Fruit fly (Drosophila melanogaster) whole organism, prepupa: ENCODE measurements around the gene CG2871.

ENCODE experiments used
- CG10631 ChIP-seq: fragments of 200-800 bp; sonication (Bioruptor generic); optimal IDR thresholded peaks from 2 replicates; lab custom pipeline; 2016; ENCODE audit warnings: missing biosample characterization, missing genetic modification characterization
- CG16779 ChIP-seq: fragments of 200-800 bp; sonication (Bioruptor generic); optimal IDR thresholded peaks from 3 replicates; lab custom pipeline; 2017; ENCODE audit warnings: missing biosample characterization, mild to moderate bottlenecking, missing genetic modification characterization
- CG3032 ChIP-seq: fragments of 200-800 bp; optimal IDR thresholded peaks from 2 replicates; lab custom pipeline; 2019; ENCODE audit warnings: missing biosample characterization, mild to moderate bottlenecking, missing genetic modification characterization, moderate library complexity
- CG32006 ChIP-seq: fragments of 200-800 bp; sonication (Bioruptor generic); optimal IDR thresholded peaks from 3 replicates; lab custom pipeline; 2017; ENCODE audit warnings: missing biosample characterization, mild to moderate bottlenecking, missing genetic modification characterization
- CG3919 ChIP-seq: fragments of 200-800 bp; sonication (Bioruptor generic); optimal IDR thresholded peaks from 3 replicates; lab custom pipeline; 2016; ENCODE audit warnings: missing biosample characterization, missing genetic modification characterization
- CG4318 ChIP-seq: fragments of 200-800 bp; sonication (Bioruptor generic); optimal IDR thresholded peaks from 3 replicates; lab custom pipeline; 2017; ENCODE audit warnings: missing biosample characterization, mild to moderate bottlenecking, missing genetic modification characterization
- CG6163 ChIP-seq: fragments of 200-800 bp; sonication (Bioruptor generic); IDR thresholded peaks from 3 replicates; pipeline ENCODE4 v1.3.6; 2022; ENCODE audit warnings: missing biosample characterization, missing genetic modification characterization
- CG6276 ChIP-seq: fragments of 200-800 bp; sonication (Bioruptor generic); optimal IDR thresholded peaks from 2 replicates; lab custom pipeline; 2017; ENCODE audit warnings: missing biosample characterization, mild to moderate bottlenecking, missing genetic modification characterization
- CG6792 ChIP-seq: fragments of 200-800 bp; sonication (Bioruptor generic); optimal IDR thresholded peaks from 3 replicates; lab custom pipeline; 2016; ENCODE audit warnings: missing biosample characterization, missing genetic modification characterization
- CG6854 ChIP-seq: fragments of 200-800 bp; sonication (Bioruptor generic); optimal IDR thresholded peaks from 2 replicates; lab custom pipeline; 2017; ENCODE audit warnings: missing biosample characterization, mild to moderate bottlenecking, missing genetic modification characterization
- CG8119 ChIP-seq: fragments of 200-800 bp; sonication (Bioruptor generic); IDR thresholded peaks from 3 replicates; pipeline ENCODE4 v1.3.6; 2022; ENCODE audit warnings: missing biosample characterization, missing genetic modification characterization
- Eip78C ChIP-seq: fragments of 200-800 bp; sonication (Bioruptor generic); peaks from one replicate; lab custom pipeline; 2016; ENCODE audit warnings: missing biosample characterization, missing genetic modification characterization
- Eip93F ChIP-seq: fragments of 200-800 bp; sonication (Bioruptor generic); optimal IDR thresholded peaks from 2 replicates; lab custom pipeline; 2016; ENCODE audit warnings: missing biosample characterization, mild to moderate bottlenecking, missing genetic modification characterization
- Ets21C ChIP-seq: fragments of 200-800 bp; sonication (Bioruptor generic); optimal IDR thresholded peaks from 3 replicates; lab custom pipeline; 2016; ENCODE audit warnings: missing biosample characterization, missing genetic modification characterization
- Ets96B ChIP-seq: fragments of 200-800 bp; optimal IDR thresholded peaks from 2 replicates; lab custom pipeline; 2019; ENCODE audit warnings: missing biosample characterization, mild to moderate bottlenecking, missing genetic modification characterization, moderate library complexity
- Hr38 ChIP-seq: sonication (Bioruptor generic); optimal IDR thresholded peaks from 2 replicates; lab custom pipeline; 2016; ENCODE audit warnings: missing biosample characterization, missing genetic modification characterization
- Hr4 ChIP-seq: fragments of 200-800 bp; sonication (Bioruptor generic); optimal IDR thresholded peaks from 3 replicates; lab custom pipeline; 2016; ENCODE audit warnings: missing biosample characterization, missing genetic modification characterization
- Met ChIP-seq: fragments of 200-800 bp; sonication (Bioruptor generic); optimal IDR thresholded peaks from 3 replicates; lab custom pipeline; 2016; ENCODE audit warnings: missing biosample characterization, missing genetic modification characterization
- Sox14 ChIP-seq: fragments of 200-800 bp; sonication (Bioruptor generic); optimal IDR thresholded peaks from 3 replicates; lab custom pipeline; 2016; ENCODE audit warnings: missing biosample characterization, missing genetic modification characterization
- eg ChIP-seq: fragments of 200-800 bp; sonication (Bioruptor generic); IDR thresholded peaks from 3 replicates; pipeline ENCODE4 v1.3.6; 2022; ENCODE audit warnings: missing biosample characterization, missing genetic modification characterization
- esn ChIP-seq: fragments of 200-800 bp; sonication (Bioruptor generic); optimal IDR thresholded peaks from 2 replicates; lab custom pipeline; 2016; ENCODE audit warnings: missing biosample characterization, mild to moderate bottlenecking, missing genetic modification characterization, moderate library complexity
- fd85E ChIP-seq: fragments of 200-800 bp; sonication (Bioruptor generic); optimal IDR thresholded peaks from 3 replicates; lab custom pipeline; 2016; ENCODE audit warnings: missing biosample characterization, missing genetic modification characterization
- fkh ChIP-seq: fragments of 200-800 bp; sonication (Bioruptor generic); optimal IDR thresholded peaks from 3 replicates; lab custom pipeline; 2017; ENCODE audit warnings: missing biosample characterization, mild to moderate bottlenecking, missing genetic modification characterization, moderate library complexity
- pdm3 ChIP-seq: fragments of 200-800 bp; sonication (Bioruptor generic); optimal IDR thresholded peaks from 3 replicates; lab custom pipeline; 2016; ENCODE audit warnings: missing biosample characterization, missing genetic modification characterization
- ss ChIP-seq, 2 experiments: fragments of 200-800 bp; sonication (Bioruptor generic); optimal IDR thresholded peaks; 2 replicates in 1 of 2; 3 replicates in 1 of 2; lab custom pipeline; 2017 to 2018; ENCODE audit warnings: mild to moderate bottlenecking in 2 of 2, missing biosample characterization in 2 of 2, missing genetic modification characterization in 2 of 2, moderate library complexity in 1 of 2
- svp ChIP-seq: fragments of 200-800 bp; sonication (Bioruptor generic); peaks from one replicate; lab custom pipeline; 2016; ENCODE audit warnings: missing biosample characterization, missing genetic modification characterization

CG2871 gene

DNA sequence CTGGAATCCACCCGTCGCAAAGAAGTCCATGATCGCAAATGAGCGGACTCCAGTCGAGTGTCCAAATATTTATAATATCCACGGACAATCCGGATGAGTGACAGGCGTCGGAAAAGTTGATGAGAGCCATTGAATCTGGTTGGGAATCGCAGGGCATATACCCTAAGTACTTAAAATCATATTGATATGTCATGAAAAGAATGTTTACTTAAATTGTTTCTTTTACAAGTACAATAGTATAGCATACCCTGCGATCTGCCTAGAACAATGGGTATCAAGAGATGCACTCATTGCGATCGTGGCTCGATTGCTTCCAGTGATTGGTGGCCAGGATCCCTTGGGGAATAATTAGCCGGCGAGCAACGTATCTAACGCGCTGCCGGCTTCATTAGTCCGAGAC, 5.7 kb downstream of the CG2871 start, which contains the start of gene Klf15:
Gene Klf15, minus strand, starts transcription at position 101 of the 400 bp plus-strand sequence.
- no peak for TF ChIP-seq CG10631

DNA sequence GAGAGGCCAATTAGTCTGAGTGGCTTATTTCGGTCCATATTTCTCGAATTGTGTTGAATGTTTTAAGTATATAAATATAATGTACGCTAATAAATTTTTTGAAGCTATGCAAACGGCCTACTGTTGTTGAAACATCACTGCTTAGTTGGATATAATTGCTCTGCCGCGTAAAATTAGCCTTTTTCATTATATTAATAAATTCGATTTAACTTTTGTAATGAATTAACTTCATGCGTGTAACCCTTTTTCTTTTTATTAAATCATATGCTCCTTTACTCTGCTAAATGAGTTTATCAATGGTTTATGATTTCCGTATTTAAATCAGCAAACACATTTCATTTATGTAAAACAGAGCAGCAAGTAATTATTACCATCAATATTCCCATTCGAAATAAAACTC, 7.1 kb downstream of the CG2871 start, which contains the start of gene CG15472:
Gene CG15472, minus strand, starts transcription at position 101 of the 400 bp plus-strand sequence.
- no peak for TF ChIP-seq esn (GFP tag; lab: Kevin White, UChicago)
- no peak for TF ChIP-seq pdm3 (GFP tag; lab: Kevin White, UChicago)
- TF ChIP-seq fkh: no peak
- no peak for TF ChIP-seq Eip93F (GFP tag; lab: Kevin White, UChicago)
- TF ChIP-seq fd85E (GFP tag; lab: Kevin White, UChicago): no peak
- no peak for TF ChIP-seq Hr38 (GFP tag; lab: Kevin White, UChicago)
- TF ChIP-seq CG6276 (GFP tag; lab: Kevin White, UChicago): no peak

DNA sequence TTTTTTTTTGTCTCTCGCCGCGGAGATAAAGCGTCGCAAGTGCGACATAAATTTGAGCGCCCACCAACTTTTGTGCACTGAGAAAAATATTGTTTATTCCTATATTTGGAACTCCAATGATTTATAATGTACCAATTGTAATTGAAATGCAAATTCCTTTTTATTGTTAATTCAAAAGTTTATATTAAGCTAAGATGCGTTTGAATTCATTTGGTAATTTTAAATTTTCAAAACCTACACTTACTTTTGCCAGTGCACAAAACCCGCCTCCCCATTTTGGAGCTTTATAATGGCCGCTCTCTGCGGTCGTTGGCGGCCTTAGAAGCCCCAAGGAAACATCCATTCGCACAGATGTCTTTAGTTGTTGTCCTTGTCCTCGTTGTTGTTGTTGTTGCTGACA, 14.9 kb downstream of the CG2871 start:
- TF ChIP-seq pdm3 (GFP tag; lab: Kevin White, UChicago) (no peak), CG4318 (no peak), CG10631 (no peak), Eip78C (GFP tag; lab: Kevin White, UChicago) (peak; percentile 54), Met (peak; percentile 0), Sox14 (no peak), CG8119 (GFP tag; lab: Robert Waterston, UW) (0 out of 3 replicates have a peak, but pooled peaks have one; percentile 24), CG3032 (no peak), CG6854 (no peak), svp (GFP tag; lab: Kevin White, UChicago) (peak; percentile 63), CG6792 (GFP tag; lab: Kevin White, UChicago) (no peak), CG6163 (GFP tag; lab: Robert Waterston, UW) (0 out of 3 replicates have a peak, but pooled peaks have one; percentile 22), Ets21C (no peak), eg (GFP tag; lab: Robert Waterston, UW) (0 out of 3 replicates have a peak, but pooled peaks have one; percentile 36), CG32006 (GFP tag; lab: Kevin White, UChicago) (peak; percentile 39), CG3919 (peak; percentile 5), Hr4 (GFP tag; lab: Kevin White, UChicago) (no peak), Ets96B (tag; lab: Kevin White, UChicago) (no peak), CG16779 (tag; lab: Kevin White, UChicago) (no peak), ss (GFP tag; optimal IDR thresholded peaks at IDR 0.05; lab: Kevin White, UChicago) (no peak)
